Worm (Caenorhabditis elegans) whole organism, early embryonic: ENCODE measurements around the gene emc-6.

Experiments
- F13C5.2 ChIP-seq: sonication (generic microtip); optimal IDR thresholded peaks from 2 replicates; lab custom pipeline; 2017; ENCODE audit warnings: mild to moderate bottlenecking, missing genetic modification characterization, inconsistent platforms, missing compliant biosample characterization
- aly-1 ChIP-seq: sonication (generic microtip); optimal IDR thresholded peaks from 2 replicates; lab custom pipeline; 2016; ENCODE audit warnings: missing genetic modification characterization, missing compliant biosample characterization
- ama-1 ChIP-seq: fragments of 150-350 bp; optimal IDR thresholded peaks from 2 replicates; lab custom pipeline; 2014
- hnd-1 ChIP-seq: sonication (generic microtip); optimal IDR thresholded peaks from 2 replicates; lab custom pipeline; 2016; ENCODE audit warnings: missing genetic modification characterization, missing compliant biosample characterization

DNA sequence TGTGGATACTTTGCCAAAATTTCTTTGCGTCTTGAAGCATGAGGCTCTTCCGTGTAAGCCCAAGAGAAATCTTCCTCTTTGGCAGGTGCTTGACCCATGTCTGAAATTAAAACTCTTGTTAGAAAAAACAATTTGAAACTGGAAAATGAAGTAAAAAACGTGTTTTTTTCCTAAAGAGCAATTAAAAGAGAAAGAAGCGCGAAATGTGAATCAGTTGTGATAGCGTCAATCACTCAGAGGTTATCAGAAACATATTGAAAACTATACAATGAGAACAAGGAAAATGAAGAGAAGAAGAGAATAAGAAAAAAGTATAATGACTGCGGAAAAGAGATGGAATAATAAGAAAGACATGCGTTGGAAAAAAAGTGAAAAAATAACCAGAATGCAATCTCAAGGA is 2.7 kb downstream of the emc-6 start, which contains the start of gene F33D4.4:
- TF ChIP-seq ama-1 (lab: Kevin White, UChicago): no peak
- TF ChIP-seq F13C5.2 (tag; lab: Kevin White, UChicago): no peak
- TF ChIP-seq hnd-1 (tag; lab: Kevin White, UChicago): no peak
- TF ChIP-seq aly-1 (tag; lab: Kevin White, UChicago): no peak
